Fruit fly (Drosophila melanogaster): ENCODE data around the gene Paris.

The Paris gene

dm6 chr2L:4440881-4441737, 22.3 kb upstream of the Paris start, which contains the start of gene CG15431:
Gene CG15431, minus strand, starts transcription at chr2L:4441282.
- TF ChIP-seq cic (GFP tag; optimal IDR thresholded peaks at IDR 0.05): no peak
- TF ChIP-seq CG33017 (tag; optimal IDR thresholded peaks at IDR 0.05): peak; percentile 5
- no peak for TF ChIP-seq bab1 (GFP tag; optimal IDR thresholded peaks at IDR 0.05)
- TF ChIP-seq CG11617 (GFP tag; optimal IDR thresholded peaks at IDR 0.05): peak; percentile 25
- no peak for TF ChIP-seq CG1620 (GFP tag; optimal IDR thresholded peaks at IDR 0.05)
- no peak for TF ChIP-seq toe (GFP tag; optimal IDR thresholded peaks at IDR 0.05)
- TF ChIP-seq CG7101 (tag; optimal IDR thresholded peaks at IDR 0.05): no peak
- TF ChIP-seq Clk (GFP tag; optimal IDR thresholded peaks at IDR 0.05): no peak
- peak; percentile 29 for TF ChIP-seq CG7045 (GFP tag; optimal IDR thresholded peaks at IDR 0.05)
- TF ChIP-seq Mnt (GFP tag; optimal IDR thresholded peaks at IDR 0.05): no peak
- TF ChIP-seq tj (GFP tag; optimal IDR thresholded peaks at IDR 0.05): no peak
- no peak for TF ChIP-seq pad (GFP tag; optimal IDR thresholded peaks at IDR 0.05)
- no peak for TF ChIP-seq kay (GFP tag; ENCODE audit: borderline replicate concordance)
- TF ChIP-seq Crg-1 (GFP tag; optimal IDR thresholded peaks at IDR 0.05): no peak
- no peak for TF ChIP-seq CG14711 (tag; optimal IDR thresholded peaks at IDR 0.05)
- no peak for TF ChIP-seq Hr96 (GFP tag; optimal IDR thresholded peaks at IDR 0.05)
- no peak for TF ChIP-seq cnc (optimal IDR thresholded peaks at IDR 0.05)
- no peak for TF ChIP-seq CG5204 (GFP tag; optimal IDR thresholded peaks at IDR 0.05)
- no peak for TF ChIP-seq CG12768 (GFP tag; optimal IDR thresholded peaks at IDR 0.05)
- no peak for TF ChIP-seq ovo (GFP tag; optimal IDR thresholded peaks at IDR 0.05)

DNA sequence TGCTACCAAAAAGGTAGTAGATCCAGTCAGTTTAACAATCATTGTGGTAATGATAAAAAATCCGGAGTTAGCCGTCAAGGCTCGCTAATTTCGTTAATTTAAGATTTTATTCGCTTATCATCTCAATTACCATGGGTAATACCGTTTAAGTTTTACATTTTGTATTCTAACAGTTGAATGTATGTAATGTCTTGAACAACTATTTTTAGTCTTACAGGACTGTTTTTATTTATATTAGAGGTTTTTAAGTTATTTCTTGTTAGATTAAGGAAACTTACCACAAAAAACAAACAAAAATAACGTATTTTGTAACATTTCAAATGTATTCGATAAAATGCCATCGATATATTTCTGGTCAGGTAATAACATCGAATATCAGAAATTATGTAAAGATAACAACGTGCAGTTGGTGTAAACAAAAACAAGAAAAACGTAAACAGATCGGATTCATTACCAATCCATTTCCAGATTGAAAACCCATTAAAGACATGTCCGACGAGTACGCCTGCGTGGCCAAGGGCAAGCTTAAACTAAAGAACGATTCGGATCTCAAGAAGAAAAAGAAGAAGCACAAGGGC, 21.3 kb upstream of the Paris start, which contains the start of the genes Sfp24F and CG15432:
Gene Sfp24F, minus strand, starts transcription at position 51 of the 578 bp plus-strand sequence.
Gene CG15432, plus strand, starts transcription at position 311 of the 578 bp plus-strand sequence.
- TF ChIP-seq pad (GFP tag; optimal IDR thresholded peaks at IDR 0.05): no peak
- peak; percentile 9 for TF ChIP-seq bab1 (GFP tag; optimal IDR thresholded peaks at IDR 0.05)
- no peak for TF ChIP-seq cic (GFP tag; optimal IDR thresholded peaks at IDR 0.05)

DNA sequence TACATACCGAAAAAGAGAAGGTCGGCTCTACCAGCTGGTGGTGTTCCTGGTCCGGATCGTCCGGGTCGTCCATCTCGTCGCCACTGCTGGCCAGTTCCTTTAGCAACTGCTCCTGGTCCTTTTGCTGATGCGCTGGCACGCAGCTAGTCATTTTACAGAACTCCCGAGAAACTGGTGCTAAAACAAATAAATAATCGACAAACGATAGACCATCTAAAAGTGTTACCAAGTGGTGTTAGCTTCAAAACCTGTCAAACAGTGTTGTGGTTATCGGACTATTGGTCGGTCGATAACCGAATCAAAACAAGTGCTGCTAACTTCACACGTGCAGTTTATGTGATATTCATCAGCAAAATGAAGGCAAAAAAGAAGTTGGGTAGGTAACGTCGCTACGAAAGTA, 19.0 kb upstream of the Paris start, which contains the start of the genes morgue and Elp3:
Gene morgue, minus strand, starts transcription at position 224 of the 400 bp plus-strand sequence.
Gene Elp3, plus strand, starts transcription at position 276 of the 400 bp plus-strand sequence.
- TF ChIP-seq CG7045 (GFP tag; optimal IDR thresholded peaks at IDR 0.05): no peak
- peak; percentile 29 for TF ChIP-seq bab1 (GFP tag; optimal IDR thresholded peaks at IDR 0.05)
- TF ChIP-seq Clk (GFP tag; optimal IDR thresholded peaks at IDR 0.05): no peak
- no peak for TF ChIP-seq CG12768 (GFP tag; optimal IDR thresholded peaks at IDR 0.05)
- TF ChIP-seq CG11617 (GFP tag; optimal IDR thresholded peaks at IDR 0.05): no peak
- TF ChIP-seq Mnt (GFP tag; optimal IDR thresholded peaks at IDR 0.05): peak; percentile 93
- no peak for TF ChIP-seq Hr96 (GFP tag; optimal IDR thresholded peaks at IDR 0.05)
- TF ChIP-seq pad (GFP tag; optimal IDR thresholded peaks at IDR 0.05): no peak
- no peak for TF ChIP-seq cnc (optimal IDR thresholded peaks at IDR 0.05)
- TF ChIP-seq cic (GFP tag; optimal IDR thresholded peaks at IDR 0.05): no peak
- no peak for TF ChIP-seq Crg-1 (GFP tag; optimal IDR thresholded peaks at IDR 0.05)

dm6 chr2L:4448582-4449016, 14.8 kb upstream of the Paris start, which contains the start of gene MFS18:
Gene MFS18, minus strand, starts transcription at chr2L:4448635.
- TF ChIP-seq ovo (GFP tag; optimal IDR thresholded peaks at IDR 0.05) (peak; percentile 77), tj (GFP tag; optimal IDR thresholded peaks at IDR 0.05) (peak; percentile 63), Mnt (GFP tag; optimal IDR thresholded peaks at IDR 0.05) (peak; percentile 91), CG1620 (GFP tag; optimal IDR thresholded peaks at IDR 0.05) (peak; percentile 58), Hr96 (GFP tag; optimal IDR thresholded peaks at IDR 0.05) (no peak), toe (GFP tag; optimal IDR thresholded peaks at IDR 0.05) (no peak), CG7045 (GFP tag; optimal IDR thresholded peaks at IDR 0.05) (peak; percentile 81), pad (GFP tag; optimal IDR thresholded peaks at IDR 0.05) (peak; percentile 76), CG11617 (GFP tag; optimal IDR thresholded peaks at IDR 0.05) (peak; percentile 90), CG33017 (tag; optimal IDR thresholded peaks at IDR 0.05) (peak; percentile 93), CG12768 (GFP tag; optimal IDR thresholded peaks at IDR 0.05) (peak; percentile 95), bab1 (GFP tag; optimal IDR thresholded peaks at IDR 0.05) (peak; percentile 96), cic (GFP tag; optimal IDR thresholded peaks at IDR 0.05) (peak; percentile 54), CG5204 (GFP tag; optimal IDR thresholded peaks at IDR 0.05) (no peak), Crg-1 (GFP tag; optimal IDR thresholded peaks at IDR 0.05) (peak; percentile 57), CG7101 (tag; optimal IDR thresholded peaks at IDR 0.05) (peak; percentile 94), cnc (optimal IDR thresholded peaks at IDR 0.05) (no peak), kay (GFP tag; ENCODE audit: borderline replicate concordance) (no peak), Clk (GFP tag; optimal IDR thresholded peaks at IDR 0.05) (peak; percentile 58), CG14711 (tag; optimal IDR thresholded peaks at IDR 0.05) (peak; percentile 97)

dm6 chr2L:4452798-4453197, 10.6 kb upstream of the Paris start, which contains the start of gene CG15439:
Gene CG15439, minus strand, starts transcription at chr2L:4453038.
- TF ChIP-seq Crg-1 (GFP tag; optimal IDR thresholded peaks at IDR 0.05) (no peak), tj (GFP tag; optimal IDR thresholded peaks at IDR 0.05) (no peak), ovo (GFP tag; optimal IDR thresholded peaks at IDR 0.05) (no peak), kay (GFP tag; ENCODE audit: borderline replicate concordance) (no peak), pad (GFP tag; optimal IDR thresholded peaks at IDR 0.05) (no peak), CG7045 (GFP tag; optimal IDR thresholded peaks at IDR 0.05) (no peak), CG33017 (tag; optimal IDR thresholded peaks at IDR 0.05) (no peak), Mnt (GFP tag; optimal IDR thresholded peaks at IDR 0.05) (no peak), CG14711 (tag; optimal IDR thresholded peaks at IDR 0.05) (no peak), cic (GFP tag; optimal IDR thresholded peaks at IDR 0.05) (no peak), CG12768 (GFP tag; optimal IDR thresholded peaks at IDR 0.05) (no peak)
